Worm (Caenorhabditis elegans): ENCODE measurements around the gene C49A9.9.

- TF ChIP-seq lin-26 (GFP tag; IDR thresholded peaks at IDR 0.05), result no peak
- TF ChIP-seq ccch-3 (GFP tag; optimal IDR thresholded peaks at IDR 0.05), result no peak
- no peak for TF ChIP-seq lir-1 (GFP tag; conservative IDR thresholded peaks at IDR 0.05)
- no peak for TF ChIP-seq unc-62 (GFP tag; optimal IDR thresholded peaks at IDR 0.05)
Observed at ce11 chrIV:6217503-6217902, 331 bp downstream of the C49A9.9 start.
